Fruit fly (Drosophila melanogaster): Measurements from ENCODE around the gene CG33340.

CG33340 gene

DNA sequence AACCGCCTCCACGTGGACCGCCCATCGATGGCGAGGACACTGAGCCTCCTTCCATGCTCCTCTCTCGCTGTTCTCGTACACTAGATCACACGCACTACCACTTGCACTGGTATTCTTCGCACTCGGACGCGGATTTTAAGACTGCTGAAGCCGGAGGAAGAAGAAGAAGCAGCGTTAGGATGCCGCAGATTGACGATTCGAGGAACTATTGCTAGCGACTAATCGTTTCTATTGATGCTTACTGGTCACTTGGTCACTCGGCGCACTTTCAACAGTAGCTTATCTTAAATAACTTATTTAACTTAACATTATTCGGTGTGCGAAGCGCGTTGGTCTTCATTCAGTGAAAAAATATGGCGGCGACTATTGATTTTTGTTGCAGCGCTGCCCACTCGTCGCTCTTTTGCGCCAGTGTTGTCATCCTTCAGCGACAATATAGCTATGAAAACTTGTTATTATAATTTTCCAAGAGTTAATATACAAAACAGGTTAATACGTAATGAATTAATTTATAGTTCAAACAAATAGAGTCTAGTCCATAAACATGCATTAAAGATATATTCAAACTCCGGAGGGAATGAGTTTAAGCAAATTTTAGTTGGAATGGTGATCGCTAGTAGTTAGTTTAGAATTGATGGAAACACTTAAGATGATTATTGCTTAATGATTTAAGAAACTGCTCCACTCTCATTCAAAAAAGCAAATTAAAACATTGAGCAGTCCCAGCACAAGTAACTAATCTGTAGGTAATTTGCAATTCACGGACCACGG lies 14.3 kb upstream of the CG33340 start, which contains the start of the genes CG5746 and CG6454 (continued):
- TF ChIP-seq cad (GFP tag; optimal IDR thresholded peaks at IDR 0.05) (no peak), nau (GFP tag; optimal IDR thresholded peaks at IDR 0.05) (no peak), CG7357 (GFP tag; IDR thresholded peaks at IDR 0.05) (no peak), CG12071 (GFP tag; optimal IDR thresholded peaks at IDR 0.05) (no peak), CG1647 (GFP tag; optimal IDR thresholded peaks at IDR 0.05) (peak; percentile 15), ac (GFP tag; optimal IDR thresholded peaks at IDR 0.05) (no peak), HmgZ (tag; optimal IDR thresholded peaks at IDR 0.05) (peak; percentile 58), Lpt (GFP tag; optimal IDR thresholded peaks at IDR 0.05) (no peak), knrl (GFP tag; IDR thresholded peaks at IDR 0.05; ENCODE audit: partially characterized antibody) (no peak), Atf-2 (GFP tag; optimal IDR thresholded peaks at IDR 0.05) (peak; percentile 51), jigr1 (GFP tag; IDR thresholded peaks at IDR 0.05) (peak; percentile 34; the same call in 1 of the 3 replicates), wek (GFP tag; optimal IDR thresholded peaks at IDR 0.05) (no peak), Hr3 (GFP tag; optimal IDR thresholded peaks at IDR 0.05) (peak; percentile 73), CG16815 (GFP tag; optimal IDR thresholded peaks at IDR 0.05) (peak; percentile 43), prd (optimal IDR thresholded peaks at IDR 0.05) (no peak), prd (GFP tag; IDR thresholded peaks at IDR 0.05) (peak; percentile 69), E2f1 (GFP tag; IDR thresholded peaks at IDR 0.05) (0 out of 2 replicates have a peak, but pooled peaks have one; percentile 19), Lim3 (GFP tag; IDR thresholded peaks at IDR 0.05) (no peak), Dll (GFP tag; IDR thresholded peaks at IDR 0.05; ENCODE audit: partially characterized antibody) (0 out of 4 replicates have a peak, but pooled peaks have one; percentile 19), CG12219 (GFP tag; optimal IDR thresholded peaks at IDR 0.05) (no peak), Sry-β (GFP tag; optimal IDR thresholded peaks at IDR 0.05) (peak; percentile 85), CG14965 (GFP tag; optimal IDR thresholded peaks at IDR 0.05; ENCODE audit: borderline replicate concordance) (no peak), CG12744 (GFP tag; optimal IDR thresholded peaks at IDR 0.05) (peak; percentile 35), CG13123 (GFP tag; optimal IDR thresholded peaks at IDR 0.05) (peak; percentile 46), Sry-δ (GFP tag; optimal IDR thresholded peaks at IDR 0.05) (peak; percentile 38), amos (GFP tag; IDR thresholded peaks at IDR 0.05; ENCODE audit: partially characterized antibody) (no peak), NFAT (GFP tag; IDR thresholded peaks at IDR 0.05) (no peak; the same call in 1 of the 2 replicates), CG2120 (GFP tag; optimal IDR thresholded peaks at IDR 0.05) (peak; percentile 82), Bdp1 (GFP tag; optimal IDR thresholded peaks at IDR 0.05) (peak; percentile 5), sim (GFP tag; IDR thresholded peaks at IDR 0.05) (no peak), btn (GFP tag; optimal IDR thresholded peaks at IDR 0.05) (no peak), CG13775 (GFP tag; optimal IDR thresholded peaks at IDR 0.05) (peak; percentile 74), yki (optimal IDR thresholded peaks at IDR 0.05) (no peak), chm (GFP tag; IDR thresholded peaks at IDR 0.05) (no peak), Side (GFP tag; optimal IDR thresholded peaks at IDR 0.05) (peak; percentile 28), vvl (GFP tag; IDR thresholded peaks at IDR 0.05) (no peak; the same call in 1 of the 2 replicates), vfl (GFP tag; optimal IDR thresholded peaks at IDR 0.05) (peak; percentile 20), CG7745 (tag; optimal IDR thresholded peaks at IDR 0.05) (no peak), CG2116 (GFP tag; optimal IDR thresholded peaks at IDR 0.05) (peak; percentile 55), crol (GFP tag; IDR thresholded peaks at IDR 0.05) (no peak), CG3163 (GFP tag; optimal IDR thresholded peaks at IDR 0.05) (peak; percentile 56), gcm2 (GFP tag; optimal IDR thresholded peaks at IDR 0.05) (no peak), HLH3B (GFP tag; IDR thresholded peaks at IDR 0.05) (peak; percentile 51; the same call in 1 of the 2 replicates), slbo (GFP tag; IDR thresholded peaks at IDR 0.05) (peak; percentile 70), CG6813 (GFP tag; optimal IDR thresholded peaks at IDR 0.05) (no peak), Fer3 (tag; optimal IDR thresholded peaks at IDR 0.05) (no peak), exex (tag; optimal IDR thresholded peaks at IDR 0.05) (no peak), hth (optimal IDR thresholded peaks at IDR 0.05) (no peak), CG31388 (GFP tag; optimal IDR thresholded peaks at IDR 0.05) (no peak), CG17802 (tag; optimal IDR thresholded peaks at IDR 0.05) (peak; percentile 11), CG30403 (GFP tag; optimal IDR thresholded peaks at IDR 0.05) (peak; percentile 78)
